Worm (Caenorhabditis elegans): ENCODE measurements around the gene R10E11.6.

ce11 chrIII:9735857-9736256 lies 46.9 kb upstream of the R10E11.6 start, which contains the start of gene dao-6:
- TF ChIP-seq pag-3 (tag; optimal IDR thresholded peaks at IDR 0.05; ENCODE audit: borderline replicate concordance) (no peak), ama-1 (optimal IDR thresholded peaks at IDR 0.05) (no peak), C08G9.2 (tag; optimal IDR thresholded peaks at IDR 0.05) (no peak), lim-6 (tag; optimal IDR thresholded peaks at IDR 0.05) (no peak), ets-4 (tag; optimal IDR thresholded peaks at IDR 0.05) (no peak), zip-5 (tag; optimal IDR thresholded peaks at IDR 0.05) (no peak), elt-2 (tag; optimal IDR thresholded peaks at IDR 0.05) (no peak), eyg-1 (tag; optimal IDR thresholded peaks at IDR 0.05) (no peak), nhr-11 (tag; optimal IDR thresholded peaks at IDR 0.05) (no peak)

Data from whole organism, late embryonic.